Fruit fly (Drosophila melanogaster) whole organism, embryonic: ENCODE data around the gene CG15767.

ENCODE experiments used
- ATbp ChIP-seq: fragments of 200-800 bp; sonication (Bioruptor generic); optimal IDR thresholded peaks from 2 replicates; lab custom pipeline; 2017; ENCODE audit warnings: missing biosample characterization, mild to moderate bottlenecking, missing genetic modification characterization, missing genetic modification reagents
- Atf6 ChIP-seq: fragments of 200-800 bp; sonication (Bioruptor generic); IDR thresholded peaks from 2 replicates; pipeline ENCODE4 v1.3.6; 2022; ENCODE audit warnings: missing biosample characterization, missing genetic modification characterization
- Bdp1 ChIP-seq: fragments of 200-800 bp; sonication (Bioruptor generic); optimal IDR thresholded peaks from 3 replicates; lab custom pipeline; 2016; ENCODE audit warnings: missing biosample characterization, missing genetic modification characterization
- C15 ChIP-seq: fragments of 200-800 bp; sonication (Bioruptor generic); IDR thresholded peaks from 3 replicates; pipeline ENCODE4 v1.3.6; 2022; ENCODE audit warnings: missing biosample characterization, missing genetic modification characterization
- CG12219 ChIP-seq: fragments of 200-800 bp; sonication (Bioruptor generic); optimal IDR thresholded peaks from 3 replicates; lab custom pipeline; 2018; ENCODE audit warnings: missing biosample characterization, mild to moderate bottlenecking, missing genetic modification characterization
- CG12236 ChIP-seq: fragments of 200-800 bp; sonication (Bioruptor generic); optimal IDR thresholded peaks from 2 replicates; lab custom pipeline; 2016; ENCODE audit warnings: missing biosample characterization, missing genetic modification characterization
- CG15601 ChIP-seq: fragments of 200-800 bp; sonication (Bioruptor generic); optimal IDR thresholded peaks from 3 replicates; lab custom pipeline; 2019; ENCODE audit warnings: missing biosample characterization, mild to moderate bottlenecking, missing genetic modification characterization, moderate library complexity
- CG16779 ChIP-seq: fragments of 200-800 bp; sonication (Bioruptor generic); IDR thresholded peaks from 2 replicates; pipeline ENCODE4 v1.3.6; 2022; ENCODE audit warnings: missing biosample characterization, missing genetic modification characterization
- CG17328 ChIP-seq: fragments of 200-800 bp; sonication (Bioruptor generic); IDR thresholded peaks from 2 replicates; pipeline ENCODE4 v1.3.6; 2022; ENCODE audit warnings: missing biosample characterization, missing genetic modification characterization
- CG17829 ChIP-seq: fragments of 200-800 bp; optimal IDR thresholded peaks from 2 replicates; lab custom pipeline; 2019; ENCODE audit warnings: missing biosample characterization, mild to moderate bottlenecking, missing genetic modification characterization, moderate library complexity
- CG2199 ChIP-seq: fragments of 200-800 bp; sonication (Bioruptor generic); IDR thresholded peaks from 3 replicates; pipeline ENCODE4 v1.3.6; 2022; ENCODE audit warnings: missing biosample characterization, missing genetic modification characterization
- CG2202 ChIP-seq: fragments of 200-800 bp; sonication (Bioruptor generic); optimal IDR thresholded peaks from 2 replicates; lab custom pipeline; 2018; ENCODE audit warnings: missing biosample characterization, mild to moderate bottlenecking, missing genetic modification characterization
- CG33213 ChIP-seq: fragments of 200-800 bp; sonication (Bioruptor generic); optimal IDR thresholded peaks from 3 replicates; lab custom pipeline; 2016; ENCODE audit warnings: missing biosample characterization, missing genetic modification characterization
- CG4617 ChIP-seq: fragments of 200-800 bp; sonication (Bioruptor generic); optimal IDR thresholded peaks from 3 replicates; lab custom pipeline; 2016; ENCODE audit warnings: missing biosample characterization, missing genetic modification characterization, borderline replicate concordance
- CG4730 ChIP-seq: fragments of 200-800 bp; sonication (Bioruptor generic); IDR thresholded peaks from 2 replicates; pipeline ENCODE4 v1.3.6; 2022; ENCODE audit warnings: missing biosample characterization, missing genetic modification characterization
- CG4820 ChIP-seq: fragments of 200-800 bp; sonication (Bioruptor generic); optimal IDR thresholded peaks from 3 replicates; lab custom pipeline; 2016; ENCODE audit warnings: missing biosample characterization, missing genetic modification characterization
- CG6254 ChIP-seq: fragments of 200-800 bp; sonication (Bioruptor generic); optimal IDR thresholded peaks from 3 replicates; lab custom pipeline; 2017; ENCODE audit warnings: mild to moderate bottlenecking, missing biosample characterization, missing genetic modification reagents, missing genetic modification characterization
- CG6854 ChIP-seq: fragments of 200-800 bp; sonication (Bioruptor generic); optimal IDR thresholded peaks from 3 replicates; lab custom pipeline; 2017; ENCODE audit warnings: missing biosample characterization, mild to moderate bottlenecking, missing genetic modification characterization
- CG7271 ChIP-seq: fragments of 200-800 bp; sonication (Bioruptor generic); optimal IDR thresholded peaks from 2 replicates; lab custom pipeline; 2018; ENCODE audit warnings: missing biosample characterization, mild to moderate bottlenecking, missing genetic modification characterization, moderate library complexity
- CG7745 ChIP-seq: fragments of 200-800 bp; sonication (Bioruptor generic); optimal IDR thresholded peaks from 2 replicates; lab custom pipeline; 2018; ENCODE audit warnings: missing biosample characterization, mild to moderate bottlenecking, missing genetic modification characterization, moderate library complexity
- CG9437 ChIP-seq: fragments of 200-800 bp; sonication (Bioruptor generic); optimal IDR thresholded peaks from 2 replicates; lab custom pipeline; 2018; ENCODE audit warnings: missing biosample characterization, mild to moderate bottlenecking, missing genetic modification characterization
- CG9932 ChIP-seq: fragments of 200-800 bp; sonication (Bioruptor generic); IDR thresholded peaks from 2 replicates; pipeline ENCODE4 v1.3.6; 2022; ENCODE audit warnings: missing biosample characterization, missing genetic modification characterization
- CoRest ChIP-seq: fragments of 200-800 bp; sonication (Bioruptor generic); optimal IDR thresholded peaks from 3 replicates; lab custom pipeline; 2018; ENCODE audit warnings: missing biosample characterization, mild to moderate bottlenecking, missing genetic modification characterization, moderate library complexity
- Dek ChIP-seq: fragments of 200-800 bp; sonication (Bioruptor generic); optimal IDR thresholded peaks from 3 replicates; lab custom pipeline; 2019; ENCODE audit warnings: missing biosample characterization, mild to moderate bottlenecking, missing genetic modification characterization, moderate library complexity
- Dip3 ChIP-seq: fragments of 200-800 bp; sonication (Bioruptor generic); optimal IDR thresholded peaks from 3 replicates; lab custom pipeline; 2016; ENCODE audit warnings: missing biosample characterization, missing genetic modification characterization
- Eip74EF ChIP-seq, 2 experiments: fragments of 200-800 bp in 1 of 2; fragments of >200 bp in 1 of 2; sonication (Bioruptor generic) in 1 of 2; optimal IDR thresholded peaks; 2 replicates each; lab custom pipeline; 2017 to 2019; ENCODE audit warnings: missing biosample characterization in 2 of 2, missing genetic modification characterization in 2 of 2, mild to moderate bottlenecking in 1 of 2, moderate library complexity in 1 of 2
- Elba2 ChIP-seq: fragments of 200-800 bp; sonication (Bioruptor generic); optimal IDR thresholded peaks from 3 replicates; lab custom pipeline; 2016; ENCODE audit warnings: missing biosample characterization, missing genetic modification characterization
- Med ChIP-seq: fragments of 200-800 bp; sonication (Bioruptor generic); peaks from one replicate; lab custom pipeline; 2016; ENCODE audit warnings: missing biosample characterization, missing genetic modification characterization, mild to moderate bottlenecking, inconsistent platforms, moderate library complexity
- NfI ChIP-seq: fragments of 200-800 bp; sonication (Bioruptor generic); optimal IDR thresholded peaks from 3 replicates; lab custom pipeline; 2018; ENCODE audit warnings: missing biosample characterization, mild to moderate bottlenecking, missing genetic modification characterization, moderate library complexity
- Sry-β ChIP-seq: fragments of 200-800 bp; sonication (Bioruptor generic); optimal IDR thresholded peaks from 2 replicates; lab custom pipeline; 2018; ENCODE audit warnings: missing biosample characterization, mild to moderate bottlenecking, missing genetic modification characterization, moderate library complexity
- Ssrp ChIP-seq: fragments of 200-800 bp; sonication (Bioruptor generic); optimal IDR thresholded peaks from 2 replicates; lab custom pipeline; 2018; ENCODE audit warnings: missing biosample characterization, mild to moderate bottlenecking, missing genetic modification characterization, moderate library complexity
- ac ChIP-seq: fragments of 200-800 bp; sonication (Bioruptor generic); optimal IDR thresholded peaks from 3 replicates; lab custom pipeline; 2017; ENCODE audit warnings: missing biosample characterization, mild to moderate bottlenecking, missing genetic modification characterization
- cg ChIP-seq: fragments of 200-800 bp; sonication (Bioruptor generic); optimal IDR thresholded peaks from 3 replicates; lab custom pipeline; 2019; ENCODE audit warnings: missing biosample characterization, mild to moderate bottlenecking, missing genetic modification characterization, moderate library complexity
- chif ChIP-seq, 2 experiments: fragments of 200-800 bp; sonication (Bioruptor generic); optimal IDR thresholded peaks; 3 replicates each; lab custom pipeline; 2016; ENCODE audit warnings: missing biosample characterization in 2 of 2, missing genetic modification characterization in 2 of 2
- gcm ChIP-seq: fragments of 200-800 bp; sonication (Bioruptor generic); optimal IDR thresholded peaks from 2 replicates; lab custom pipeline; 2019; ENCODE audit warnings: missing biosample characterization, mild to moderate bottlenecking, missing genetic modification characterization, moderate library complexity
- hkb ChIP-seq, 2 experiments: fragments of 200-800 bp in 1 of 2; fragments of >200 bp in 1 of 2; sonication (Bioruptor generic) in 1 of 2; IDR thresholded peaks in 1 of 2; optimal IDR thresholded peaks in 1 of 2; 2 replicates each; pipeline versions ENCODE4 v1.3.6 to Lab custom; 2017 to 2022; ENCODE audit warnings: missing biosample characterization in 1 of 2, missing genetic modification characterization in 1 of 2
- jigr1 ChIP-seq: fragments of 200-800 bp; sonication (Bioruptor generic); IDR thresholded peaks from 3 replicates; pipeline ENCODE4 v1.3.6; 2022; ENCODE audit warnings: missing biosample characterization, missing genetic modification characterization
- lola ChIP-seq, 3 experiments: fragments of >200 bp in 2 of 3; fragments of 200-800 bp in 1 of 3; sonication (Bioruptor generic) in 1 of 3; optimal IDR thresholded peaks; 2 replicates each; lab custom pipeline; 2017 to 2019; ENCODE audit warnings: missing biosample characterization in 3 of 3, missing genetic modification characterization in 3 of 3, mild to moderate bottlenecking in 1 of 3, moderate library complexity in 1 of 3
- nmo ChIP-seq: fragments of 200-800 bp; sonication (Bioruptor generic); optimal IDR thresholded peaks from 2 replicates; lab custom pipeline; 2018; ENCODE audit warnings: missing biosample characterization, mild to moderate bottlenecking, missing genetic modification characterization, moderate library complexity
- p53 ChIP-seq: fragments of 200-800 bp; sonication (Bioruptor generic); optimal IDR thresholded peaks from 2 replicates; lab custom pipeline; 2016; ENCODE audit warnings: missing biosample characterization, missing genetic modification characterization
- pum ChIP-seq: fragments of 200-800 bp; sonication (Bioruptor generic); optimal IDR thresholded peaks from 2 replicates; lab custom pipeline; 2016; ENCODE audit warnings: missing biosample characterization, missing genetic modification characterization
- sd ChIP-seq: fragments of 200-800 bp; sonication (Bioruptor generic); optimal IDR thresholded peaks from 3 replicates; lab custom pipeline; 2018; ENCODE audit warnings: missing biosample characterization, mild to moderate bottlenecking, missing genetic modification characterization, moderate library complexity
- shn ChIP-seq: fragments of 200-800 bp; sonication (Bioruptor generic); optimal IDR thresholded peaks from 3 replicates; lab custom pipeline; 2016; ENCODE audit warnings: missing biosample characterization, missing genetic modification characterization
- ttk ChIP-seq: fragments of 200-800 bp; sonication (Bioruptor generic); IDR thresholded peaks from 2 replicates; pipeline ENCODE4 v2.1.2; 2022; ENCODE audit warnings: missing biosample characterization, missing genetic modification characterization
- twi ChIP-seq: fragments of 200-800 bp; optimal IDR thresholded peaks from 2 replicates; lab custom pipeline; 2019; ENCODE audit warnings: missing biosample characterization, mild to moderate bottlenecking, missing genetic modification characterization, moderate library complexity
- usp ChIP-seq: fragments of >200 bp; optimal IDR thresholded peaks from 2 replicates; lab custom pipeline; 2017; ENCODE audit warnings: missing biosample characterization, missing genetic modification characterization
- vvl ChIP-seq: fragments of 200-800 bp; sonication (Bioruptor generic); IDR thresholded peaks from 2 replicates; pipeline ENCODE4 v1.3.6; 2022; ENCODE audit warnings: missing biosample characterization, missing genetic modification characterization

Gene CG15767

DNA sequence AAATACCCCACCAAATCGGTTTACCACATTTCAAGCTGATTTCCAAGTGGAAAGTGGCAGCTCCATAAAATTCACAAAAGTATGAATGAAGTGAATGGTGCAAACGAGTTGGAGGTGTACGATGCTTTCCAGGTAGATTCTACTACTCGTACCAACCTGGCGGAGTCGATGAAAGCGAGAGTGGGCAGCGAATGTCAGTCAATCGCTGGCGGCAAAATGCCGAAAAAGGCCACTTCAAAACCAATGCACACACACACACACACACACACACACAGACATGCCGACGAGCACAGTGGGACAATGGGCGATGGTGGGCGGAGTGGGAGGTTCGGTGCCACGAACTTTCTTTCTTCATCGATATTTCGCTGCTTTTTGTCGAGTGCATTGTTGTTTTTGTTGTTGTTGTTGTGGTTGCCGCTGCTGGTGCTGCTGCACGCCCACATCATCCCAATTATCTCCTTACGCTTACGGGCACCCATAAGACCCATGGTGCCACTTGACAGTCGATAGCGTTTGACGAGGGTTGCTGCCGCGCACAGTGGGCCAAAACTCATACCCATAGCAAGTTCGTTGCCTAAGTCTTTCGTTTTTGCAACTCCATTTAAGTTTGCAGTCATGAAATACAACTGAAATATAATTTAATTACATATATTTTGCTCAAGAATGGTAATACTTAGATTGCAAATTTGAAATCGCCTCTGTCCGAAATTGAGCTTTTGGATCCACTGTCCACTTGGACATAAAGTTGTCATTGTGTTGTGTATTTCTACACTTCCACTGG, 5.8 kb upstream of the CG15767 start (continued):
- no peak for TF ChIP-seq Sry-β (GFP tag; lab: Kevin White, UChicago)
- peak; percentile 37 for TF ChIP-seq CoRest (tag; lab: Kevin White, UChicago)
- TF ChIP-seq nmo (GFP tag; lab: Kevin White, UChicago) = peak; percentile 57
- no peak; the same call in 1 of the 2 replicates for TF ChIP-seq ttk (GFP tag; lab: Robert Waterston, UW)
- no peak for TF ChIP-seq pum (GFP tag; lab: Kevin White, UChicago)
- TF ChIP-seq CG4730 = no peak
- TF ChIP-seq cg (GFP tag; lab: Kevin White, UChicago) = peak; percentile 23
- peak; percentile 30 for TF ChIP-seq CG6254 (GFP tag; lab: Kevin White, UChicago)
- TF ChIP-seq CG6854 (GFP tag; lab: Kevin White, UChicago) = no peak
- peak; percentile 49 for TF ChIP-seq CG17829 (tag; lab: Kevin White, UChicago)
- no peak for TF ChIP-seq ac (GFP tag; lab: Kevin White, UChicago)
- peak; percentile 1 for TF ChIP-seq CG15601 (tag; lab: Kevin White, UChicago)
- TF ChIP-seq CG9932 (GFP tag; lab: Robert Waterston, UW) = no peak
- peak; percentile 52; the same call in 1 of the 2 replicates for TF ChIP-seq vvl (GFP tag; lab: Robert Waterston, UW)
- no peak for TF ChIP-seq CG12236 (GFP tag; lab: Kevin White, UChicago)
- no peak for TF ChIP-seq Bdp1
- no peak for TF ChIP-seq CG33213 (GFP tag; lab: Kevin White, UChicago)
- no peak for TF ChIP-seq Dip3 (GFP tag; lab: Kevin White, UChicago)
- TF ChIP-seq Atf6 (GFP tag; lab: Robert Waterston, UW) = no peak
- TF ChIP-seq CG4820 (GFP tag; lab: Kevin White, UChicago) = peak; percentile 42
- peak in 1 of 2 experiments; percentile 24 for TF ChIP-seq chif (GFP tag; optimal IDR thresholded peaks at IDR 0.05; lab: Kevin White, UChicago)
- no peak for TF ChIP-seq CG2199 (GFP tag; lab: Robert Waterston, UW)
- no peak for TF ChIP-seq CG4617 (GFP tag; lab: Kevin White, UChicago)
- TF ChIP-seq jigr1 (GFP tag; lab: Robert Waterston, UW) = no peak
- peak in 1 of 3 experiments; percentile 32 for TF ChIP-seq lola (GFP tag; optimal IDR thresholded peaks at IDR 0.05; lab: Kevin White, UChicago)
- TF ChIP-seq CG9437 = no peak
- TF ChIP-seq Elba2 = no peak
- peak in 1 of 2 experiments; percentile 13 for TF ChIP-seq Eip74EF (GFP tag; optimal IDR thresholded peaks at IDR 0.05; lab: Kevin White, UChicago)
- TF ChIP-seq p53 (GFP tag; lab: Kevin White, UChicago) = no peak
- TF ChIP-seq CG17328 (GFP tag; lab: Robert Waterston, UW) = 0 out of 2 replicates have a peak, but pooled peaks have one; percentile 34
- no peak for TF ChIP-seq CG7745
- TF ChIP-seq Dek = no peak
- peak; percentile 2 for TF ChIP-seq gcm (GFP tag; lab: Kevin White, UChicago)
- no peak for TF ChIP-seq usp (GFP tag; lab: Kevin White, UChicago)
- TF ChIP-seq twi (tag; lab: Kevin White, UChicago) = no peak
- TF ChIP-seq shn (GFP tag; lab: Kevin White, UChicago) = no peak
- no peak for TF ChIP-seq sd (tag; lab: Kevin White, UChicago)
- peak; percentile 36 for TF ChIP-seq CG12219
- TF ChIP-seq ATbp (GFP tag; lab: Kevin White, UChicago) = peak; percentile 64
- TF ChIP-seq CG16779 (GFP tag; lab: Robert Waterston, UW) = no peak
- no peak for TF ChIP-seq CG2202 (tag; lab: Kevin White, UChicago)
- peak; percentile 62 for TF ChIP-seq Ssrp (tag; lab: Kevin White, UChicago)
- TF ChIP-seq C15 (GFP tag; lab: Robert Waterston, UW) = no peak
- TF ChIP-seq Med (GFP tag; lab: Kevin White, UChicago) = peak; percentile 50
- TF ChIP-seq hkb (optimal IDR thresholded peaks at IDR 0.05; lab: Kevin White, UChicago) = no peak
- peak; percentile 51; the same call in 1 of the 2 replicates for TF ChIP-seq hkb (GFP tag; IDR thresholded peaks at IDR 0.05; lab: Robert Waterston, UW)
- TF ChIP-seq CG7271 (tag; lab: Kevin White, UChicago) = no peak
- TF ChIP-seq NfI = peak; percentile 4
